Fruit fly (Drosophila melanogaster) whole organism, wandering third instar larva: ENCODE data around the gene Pp2C1.

Experiments
- Mio ChIP-seq: sonication (Bioruptor generic); optimal IDR thresholded peaks from 2 replicates; lab custom pipeline; 2016; ENCODE audit warnings: missing biosample characterization, missing genetic modification characterization
- OdsH ChIP-seq: fragments of 200-800 bp; sonication (Bioruptor generic); optimal IDR thresholded peaks from 2 replicates; lab custom pipeline; 2016; ENCODE audit warnings: missing biosample characterization, mild to moderate bottlenecking, missing genetic modification characterization
- br ChIP-seq: fragments of 200-800 bp; sonication (Bioruptor generic); optimal IDR thresholded peaks from 2 replicates; lab custom pipeline; 2016; ENCODE audit warnings: missing biosample characterization, missing genetic modification characterization
- foxo ChIP-seq, 2 experiments: fragments of 200-800 bp; sonication (Bioruptor generic); optimal IDR thresholded peaks; 2 replicates in 1 of 2; 3 replicates in 1 of 2; lab custom pipeline; 2016 to 2017; ENCODE audit warnings: missing biosample characterization in 2 of 2, missing genetic modification characterization in 2 of 2
- psq ChIP-seq: fragments of 200-800 bp; sonication (Bioruptor generic); optimal IDR thresholded peaks from 3 replicates; lab custom pipeline; 2017; ENCODE audit warnings: missing biosample characterization, mild to moderate bottlenecking, missing genetic modification characterization, moderate library complexity
- usp ChIP-seq: fragments of >200 bp; optimal IDR thresholded peaks from 2 replicates; lab custom pipeline; 2017; ENCODE audit warnings: missing biosample characterization, missing genetic modification characterization

dm6 chrX:4699775-4700174 lies 13.1 kb upstream of the Pp2C1 start:
- TF ChIP-seq br (GFP tag; lab: Kevin White, UChicago) (no peak), foxo (GFP tag; optimal IDR thresholded peaks at IDR 0.05; lab: Kevin White, UChicago) (peak in 1 of 2 experiments; percentile 23), Mio (GFP tag; lab: Kevin White, UChicago) (no peak), psq (GFP tag; lab: Kevin White, UChicago) (no peak), OdsH (GFP tag; lab: Kevin White, UChicago) (no peak), usp (GFP tag; lab: Kevin White, UChicago) (no peak)
